Worm (Caenorhabditis elegans) whole organism, young adult: Measurements from ENCODE around the gene prx-13.

Experiments
- B0035.1 ChIP-seq: sonication (generic microtip); optimal IDR thresholded peaks from 2 replicates; lab custom pipeline; 2016; ENCODE audit warnings: missing genetic modification characterization, mild to moderate bottlenecking, missing compliant biosample characterization, missing genotype, missing genetic modification reagents
- B0336.3 ChIP-seq: fragments of 200-800 bp; sonication (Bioruptor generic); IDR thresholded peaks from 2 replicates; pipeline ENCODE4 v1.3.6; 2022; ENCODE audit warnings: missing genetic modification characterization, missing compliant biosample characterization
- F37B4.10 ChIP-seq: fragments of 200-800 bp; sonication (Bioruptor generic); IDR thresholded peaks from 2 replicates; pipeline ENCODE4 v1.3.6; 2022; ENCODE audit warnings: missing genetic modification characterization, missing compliant biosample characterization
- F57A8.1 ChIP-seq: fragments of 200-800 bp; sonication (Bioruptor generic); optimal IDR thresholded peaks from 2 replicates; lab custom pipeline; 2018; ENCODE audit warnings: mild to moderate bottlenecking, missing genetic modification characterization, moderate library complexity, missing compliant biosample characterization
- F57C9.4 ChIP-seq: sonication (generic microtip); optimal IDR thresholded peaks from 2 replicates; lab custom pipeline; 2017; ENCODE audit warnings: mild to moderate bottlenecking, missing genetic modification characterization, missing compliant biosample characterization
- K11D2.4 ChIP-seq: fragments of 200-800 bp; sonication (Bioruptor generic); IDR thresholded peaks from 2 replicates; pipeline ENCODE4 v1.3.6; 2022; ENCODE audit warnings: missing genetic modification reagents, missing genetic modification characterization, missing compliant biosample characterization
- K12H6.12 ChIP-seq: fragments of 200-800 bp; sonication (Bioruptor generic); optimal IDR thresholded peaks from 2 replicates; lab custom pipeline; 2018; ENCODE audit warnings: mild to moderate bottlenecking, missing genetic modification characterization, missing compliant biosample characterization
- T26A5.8 ChIP-seq: sonication (generic microtip); optimal IDR thresholded peaks from 2 replicates; lab custom pipeline; 2016; ENCODE audit warnings: missing genetic modification characterization, missing compliant biosample characterization
- ZK185.1 ChIP-seq: sonication (generic microtip); optimal IDR thresholded peaks from 2 replicates; lab custom pipeline; 2016; ENCODE audit warnings: mild to moderate bottlenecking, missing genetic modification characterization, missing compliant biosample characterization; ENCODE audit not compliant: poor library complexity, severe bottlenecking
- akir-1 ChIP-seq: fragments of 200-800 bp; sonication (Bioruptor generic); optimal IDR thresholded peaks from 2 replicates; lab custom pipeline; 2018; ENCODE audit warnings: mild to moderate bottlenecking, missing genetic modification characterization, moderate library complexity, missing compliant biosample characterization
- aptf-2 ChIP-seq: fragments of 200-800 bp; sonication (Bioruptor generic); conservative IDR thresholded peaks from 2 replicates; pipeline ENCODE4 v1.3.6; 2022; ENCODE audit warnings: missing genetic modification reagents, missing genetic modification characterization, missing compliant biosample characterization
- aptf-3 ChIP-seq: fragments of 200-800 bp; sonication (Bioruptor generic); IDR thresholded peaks from 2 replicates; pipeline ENCODE4 v1.3.6; 2022; ENCODE audit warnings: missing genetic modification characterization, missing compliant biosample characterization
- attf-3 ChIP-seq: fragments of 200-800 bp; sonication (Bioruptor generic); conservative IDR thresholded peaks from 2 replicates; pipeline ENCODE4 v1.3.6; 2022; ENCODE audit warnings: missing genetic modification reagents, missing genetic modification characterization, missing compliant biosample characterization
- attf-5 ChIP-seq: fragments of 200-800 bp; sonication (Bioruptor generic); optimal IDR thresholded peaks from 2 replicates; lab custom pipeline; 2018; ENCODE audit warnings: mild to moderate bottlenecking, missing genetic modification characterization, missing compliant biosample characterization
- bed-1 ChIP-seq: fragments of 200-800 bp; sonication (Bioruptor generic); IDR thresholded peaks from 2 replicates; pipeline ENCODE4 v1.3.6; 2022; ENCODE audit warnings: missing genetic modification reagents, missing genetic modification characterization, missing compliant biosample characterization
- bed-2 ChIP-seq: fragments of 200-800 bp; sonication (Bioruptor generic); IDR thresholded peaks from 2 replicates; pipeline ENCODE4 v1.3.6; 2022; ENCODE audit warnings: missing genetic modification reagents, missing genetic modification characterization, missing compliant biosample characterization
- cebp-1 ChIP-seq, 2 experiments: fragments of 200-800 bp in 1 of 2; sonication (Bioruptor generic) in 1 of 2; sonication (generic microtip) in 1 of 2; IDR thresholded peaks in 1 of 2; optimal IDR thresholded peaks in 1 of 2; 2 replicates each; pipeline versions ENCODE4 v1.3.6 to Lab custom; 2017 to 2022; ENCODE audit warnings: missing compliant biosample characterization in 2 of 2, missing genetic modification characterization in 2 of 2, mild to moderate bottlenecking in 1 of 2, missing genetic modification reagents in 1 of 2, moderate library complexity in 1 of 2
- ceh-100 ChIP-seq: fragments of 200-800 bp; sonication (Bioruptor generic); IDR thresholded peaks from 2 replicates; pipeline ENCODE4 v1.3.6; 2022; ENCODE audit warnings: missing genetic modification reagents, missing genetic modification characterization, missing compliant biosample characterization
- ceh-79 ChIP-seq: sonication (generic microtip); optimal IDR thresholded peaks from 2 replicates; lab custom pipeline; 2017; ENCODE audit warnings: mild to moderate bottlenecking, missing genetic modification characterization, missing compliant biosample characterization
- gei-17 ChIP-seq: fragments of 200-800 bp; sonication (Bioruptor generic); optimal IDR thresholded peaks from 2 replicates; lab custom pipeline; 2018; ENCODE audit warnings: mild to moderate bottlenecking, missing genetic modification characterization, missing compliant biosample characterization
- hrde-1 ChIP-seq: sonication (generic microtip); optimal IDR thresholded peaks from 2 replicates; lab custom pipeline; 2016; ENCODE audit warnings: missing genetic modification characterization, mild to moderate bottlenecking, missing compliant biosample characterization, moderate library complexity, missing genotype, missing genetic modification reagents, borderline replicate concordance
- let-607 ChIP-seq, 2 experiments: fragments of 200-800 bp in 1 of 2; sonication (Bioruptor generic) in 1 of 2; sonication (generic microtip) in 1 of 2; optimal IDR thresholded peaks; 2 replicates each; lab custom pipeline; 2016 to 2018; ENCODE audit warnings: mild to moderate bottlenecking in 2 of 2, missing compliant biosample characterization in 2 of 2, missing genetic modification characterization in 2 of 2, moderate library complexity in 2 of 2, missing genotype in 1 of 2
- nhr-120 ChIP-seq: fragments of 200-800 bp; sonication (Bioruptor generic); IDR thresholded peaks from 2 replicates; pipeline ENCODE4 v1.3.6; 2022; ENCODE audit warnings: missing genetic modification characterization, missing compliant biosample characterization
- nhr-27 ChIP-seq: fragments of 200-800 bp; sonication (Bioruptor generic); optimal IDR thresholded peaks from 2 replicates; lab custom pipeline; 2018; ENCODE audit warnings: mild to moderate bottlenecking, missing genetic modification characterization, moderate library complexity, missing compliant biosample characterization
- nhr-80 ChIP-seq: sonication (generic microtip); optimal IDR thresholded peaks from 2 replicates; lab custom pipeline; 2016; ENCODE audit warnings: missing genetic modification characterization, missing compliant biosample characterization
- nhr-90 ChIP-seq: sonication (generic microtip); optimal IDR thresholded peaks from 2 replicates; lab custom pipeline; 2016; ENCODE audit warnings: missing genotype, mild to moderate bottlenecking, missing genetic modification characterization, missing compliant biosample characterization
- sea-2 ChIP-seq: fragments of 200-800 bp; sonication (Bioruptor generic); IDR thresholded peaks from 2 replicates; pipeline ENCODE4 v1.3.6; 2022; ENCODE audit warnings: missing genetic modification characterization, missing compliant biosample characterization
- snpc-1.1 ChIP-seq: sonication (generic microtip); optimal IDR thresholded peaks from 2 replicates; lab custom pipeline; 2017; ENCODE audit warnings: missing genetic modification characterization, mild to moderate bottlenecking, missing compliant biosample characterization, antibody characterized with exemption, moderate library complexity, missing genotype, missing genetic modification reagents; ENCODE audit not compliant: insufficient read depth
- snpc-3.4 ChIP-seq: sonication (generic microtip); optimal IDR thresholded peaks from 2 replicates; lab custom pipeline; 2017; ENCODE audit warnings: missing genetic modification characterization, mild to moderate bottlenecking, missing compliant biosample characterization, antibody characterized with exemption, moderate library complexity, missing genotype, missing genetic modification reagents
- somi-1 ChIP-seq: fragments of 200-800 bp; sonication (Bioruptor generic); optimal IDR thresholded peaks from 2 replicates; lab custom pipeline; 2018; ENCODE audit warnings: mild to moderate bottlenecking, missing genetic modification characterization, missing compliant biosample characterization
- tbp1 ChIP-seq: fragments of 200-800 bp; sonication (Bioruptor generic); optimal IDR thresholded peaks from 2 replicates; lab custom pipeline; 2018; ENCODE audit warnings: mild to moderate bottlenecking, missing genetic modification characterization, missing compliant biosample characterization
- tlf-1 ChIP-seq: fragments of 200-800 bp; sonication (Bioruptor generic); optimal IDR thresholded peaks from 2 replicates; lab custom pipeline; 2018; ENCODE audit warnings: mild to moderate bottlenecking, missing genetic modification characterization, missing compliant biosample characterization
- unc-130 ChIP-seq: sonication (generic microtip); optimal IDR thresholded peaks from 2 replicates; lab custom pipeline; 2016; ENCODE audit warnings: missing genetic modification reagents, missing genetic modification characterization, missing compliant biosample characterization
- ztf-22 ChIP-seq: fragments of 200-800 bp; sonication (Bioruptor generic); optimal IDR thresholded peaks from 2 replicates; lab custom pipeline; 2018; ENCODE audit warnings: mild to moderate bottlenecking, missing genetic modification characterization, moderate library complexity, missing compliant biosample characterization
- ztf-25 ChIP-seq: fragments of 200-800 bp; sonication (Bioruptor generic); IDR thresholded peaks from 2 replicates; pipeline ENCODE4 v1.3.6; 2022; ENCODE audit warnings: missing genetic modification reagents, missing genetic modification characterization, missing compliant biosample characterization

The prx-13 gene

ce11 chrII:7242754-7243153 is 9.1 kb downstream of the prx-13 start:
- TF ChIP-seq cebp-1 (GFP tag; IDR thresholded peaks at IDR 0.05; lab: Robert Waterston, UW) (no peak), cebp-1 (tag; optimal IDR thresholded peaks at IDR 0.05; lab: Kevin White, UChicago) (no peak), attf-3 (no peak), F57A8.1 (GFP tag; lab: Kevin White, UChicago) (no peak), snpc-3.4 (no peak), ceh-100 (GFP tag; lab: Robert Waterston, UW) (no peak), nhr-80 (tag; lab: Kevin White, UChicago) (peak; percentile 7)

ce11 chrII:7239705-7240104 is 12.1 kb downstream of the prx-13 start:
- no peak for TF ChIP-seq aptf-3 (GFP tag; lab: Robert Waterston, UW)
- no peak for TF ChIP-seq K12H6.12 (tag; lab: Kevin White, UChicago)
- TF ChIP-seq somi-1 (GFP tag; lab: Kevin White, UChicago) = no peak
- no peak for TF ChIP-seq aptf-2 (GFP tag; lab: Robert Waterston, UW)
- TF ChIP-seq bed-1 (GFP tag; lab: Robert Waterston, UW) = no peak
- TF ChIP-seq, all 124 proteins: peak for 0

ce11 chrII:7238791-7239190 is 13.0 kb downstream of the prx-13 start:
- no peak for TF ChIP-seq K11D2.4
- TF ChIP-seq hrde-1 (tag; lab: Kevin White, UChicago) = no peak
- no peak for TF ChIP-seq akir-1 (GFP tag; lab: Kevin White, UChicago)
- TF ChIP-seq unc-130 (GFP tag; lab: Kevin White, UChicago) = no peak
- TF ChIP-seq snpc-1.1 (tag; lab: Kevin White, UChicago) = no peak
- no peak for TF ChIP-seq gei-17 (GFP tag; lab: Kevin White, UChicago)
- no peak for TF ChIP-seq somi-1 (GFP tag; lab: Kevin White, UChicago)
- no peak for TF ChIP-seq nhr-27
- TF ChIP-seq, all 124 proteins: peak for 0

ce11 chrII:7238248-7238647 is 13.6 kb downstream of the prx-13 start, which contains the start of gene aqp-1:
Gene aqp-1 (minus strand): TSS chrII:7238349.
- no peak for TF ChIP-seq sea-2 (GFP tag; lab: Robert Waterston, UW)
- TF ChIP-seq ZK185.1 (tag; lab: Kevin White, UChicago) = no peak
- TF ChIP-seq tlf-1 (GFP tag; lab: Kevin White, UChicago) = peak; percentile 7
- no peak for TF ChIP-seq B0035.1 (tag; lab: Kevin White, UChicago)
- no peak for TF ChIP-seq F37B4.10 (GFP tag; lab: Robert Waterston, UW)
- no peak for TF ChIP-seq akir-1 (GFP tag; lab: Kevin White, UChicago)
- peak in 1 of 2 experiments; percentile 58 for TF ChIP-seq let-607 (tag; optimal IDR thresholded peaks at IDR 0.05; lab: Kevin White, UChicago)
- TF ChIP-seq attf-5 = peak; percentile 3
- no peak for TF ChIP-seq ceh-79 (tag; lab: Kevin White, UChicago)
- peak; percentile 32 for TF ChIP-seq ztf-22 (GFP tag; lab: Kevin White, UChicago)
- no peak for TF ChIP-seq nhr-120 (GFP tag; lab: Robert Waterston, UW)
- no peak for TF ChIP-seq nhr-90 (tag; lab: Kevin White, UChicago)
- no peak for TF ChIP-seq T26A5.8
- peak; percentile 81 for TF ChIP-seq nhr-80 (tag; lab: Kevin White, UChicago)
- TF ChIP-seq K12H6.12 (tag; lab: Kevin White, UChicago) = no peak
- no peak for TF ChIP-seq ztf-25 (GFP tag; lab: Robert Waterston, UW)
- TF ChIP-seq tbp1 = peak; percentile 22
- 0 out of 2 replicates have a peak, but pooled peaks have one; percentile 30 for TF ChIP-seq B0336.3 (GFP tag; lab: Robert Waterston, UW)
- TF ChIP-seq bed-2 (GFP tag; lab: Robert Waterston, UW) = no peak
- no peak for TF ChIP-seq F57C9.4
- TF ChIP-seq, all 124 proteins: peak for 7
